Fruit fly (Drosophila melanogaster): Measurements from ENCODE around the gene slou.

The slou gene

dm6 chr3R:21586914-21587459 lies 30.0 kb upstream of the slou start (continued):
- TF ChIP-seq CG7556 (GFP tag; optimal IDR thresholded peaks at IDR 0.05) (no peak), fu2 (GFP tag; optimal IDR thresholded peaks at IDR 0.05) (no peak), ssp (GFP tag; IDR thresholded peaks at IDR 0.05) (no peak), CkIIα-i1 (GFP tag; IDR thresholded peaks at IDR 0.05) (no peak), CG1602 (GFP tag; optimal IDR thresholded peaks at IDR 0.05) (no peak), CG8924 (tag; optimal IDR thresholded peaks at IDR 0.05) (no peak), HLH54F (GFP tag; optimal IDR thresholded peaks at IDR 0.05) (no peak), Med (GFP tag) (peak; percentile 66), CG6813 (GFP tag; optimal IDR thresholded peaks at IDR 0.05) (no peak), ab (GFP tag; optimal IDR thresholded peaks at IDR 0.05) (no peak), CG30020 (tag; optimal IDR thresholded peaks at IDR 0.05) (no peak), CG2129 (GFP tag; IDR thresholded peaks at IDR 0.05; ENCODE audit: partially characterized antibody) (no peak), CG17361 (GFP tag; IDR thresholded peaks at IDR 0.05) (no peak), nom (GFP tag; optimal IDR thresholded peaks at IDR 0.05) (no peak), pita (GFP tag; optimal IDR thresholded peaks at IDR 0.05) (no peak), CG3995 (GFP tag; optimal IDR thresholded peaks at IDR 0.05) (peak; percentile 17), CG17829 (tag; optimal IDR thresholded peaks at IDR 0.05) (no peak), CG3407 (GFP tag; optimal IDR thresholded peaks at IDR 0.05) (no peak), mld (GFP tag; IDR thresholded peaks at IDR 0.05; ENCODE audit: partially characterized antibody) (no peak), kah (GFP tag; optimal IDR thresholded peaks at IDR 0.05) (no peak), lilli (GFP tag; optimal IDR thresholded peaks at IDR 0.05) (no peak), Eip74EF (GFP tag; optimal IDR thresholded peaks at IDR 0.05) (no peak)

dm6 chr3R:21586351-21586750 lies 29.4 kb upstream of the slou start:
- TF ChIP-seq CG31224 (GFP tag; IDR thresholded peaks at IDR 0.05) (no peak), CG9437 (GFP tag; optimal IDR thresholded peaks at IDR 0.05) (peak; percentile 26), CG31365 (tag; optimal IDR thresholded peaks at IDR 0.05) (no peak), nau (GFP tag; optimal IDR thresholded peaks at IDR 0.05) (no peak), mirr (GFP tag; optimal IDR thresholded peaks at IDR 0.05) (peak; percentile 25), oc (tag; optimal IDR thresholded peaks at IDR 0.05) (peak; percentile 50), Fer2 (tag; optimal IDR thresholded peaks at IDR 0.05) (no peak), knrl (GFP tag; IDR thresholded peaks at IDR 0.05; ENCODE audit: partially characterized antibody) (no peak), lab (GFP tag; optimal IDR thresholded peaks at IDR 0.05) (peak; percentile 12), eyg (GFP tag; optimal IDR thresholded peaks at IDR 0.05) (no peak), Rx (GFP tag; IDR thresholded peaks at IDR 0.05) (no peak), pzg (GFP tag; optimal IDR thresholded peaks at IDR 0.05) (no peak), CG13424 (tag; optimal IDR thresholded peaks at IDR 0.05) (no peak), CG14441 (GFP tag; IDR thresholded peaks at IDR 0.05) (peak; percentile 17; the same call in 1 of the 2 replicates), Xbp1 (GFP tag; optimal IDR thresholded peaks at IDR 0.05) (no peak), repo (GFP tag; optimal IDR thresholded peaks at IDR 0.05) (no peak), CG10543 (GFP tag; optimal IDR thresholded peaks at IDR 0.05) (peak; percentile 45), zfh2 (GFP tag; optimal IDR thresholded peaks at IDR 0.05) (no peak), Atf-2 (GFP tag; optimal IDR thresholded peaks at IDR 0.05) (no peak), sens (GFP tag) (peak; percentile 75), Antp (GFP tag; optimal IDR thresholded peaks at IDR 0.05) (no peak), CG15269 (tag; optimal IDR thresholded peaks at IDR 0.05) (peak; percentile 56), dan (GFP tag; IDR thresholded peaks at IDR 0.05) (no peak), CG16815 (GFP tag; optimal IDR thresholded peaks at IDR 0.05) (no peak), Dek (tag; optimal IDR thresholded peaks at IDR 0.05) (peak; percentile 4), sd (tag; optimal IDR thresholded peaks at IDR 0.05) (peak; percentile 99), cas (GFP tag; IDR thresholded peaks at IDR 0.05) (no peak), CG10462 (GFP tag; optimal IDR thresholded peaks at IDR 0.05) (no peak), pum (GFP tag; optimal IDR thresholded peaks at IDR 0.05) (no peak)

Measured in whole organism, embryonic.